Worm (Caenorhabditis elegans): ENCODE data around the gene F43C11.6.

F43C11.6 gene

DNA sequence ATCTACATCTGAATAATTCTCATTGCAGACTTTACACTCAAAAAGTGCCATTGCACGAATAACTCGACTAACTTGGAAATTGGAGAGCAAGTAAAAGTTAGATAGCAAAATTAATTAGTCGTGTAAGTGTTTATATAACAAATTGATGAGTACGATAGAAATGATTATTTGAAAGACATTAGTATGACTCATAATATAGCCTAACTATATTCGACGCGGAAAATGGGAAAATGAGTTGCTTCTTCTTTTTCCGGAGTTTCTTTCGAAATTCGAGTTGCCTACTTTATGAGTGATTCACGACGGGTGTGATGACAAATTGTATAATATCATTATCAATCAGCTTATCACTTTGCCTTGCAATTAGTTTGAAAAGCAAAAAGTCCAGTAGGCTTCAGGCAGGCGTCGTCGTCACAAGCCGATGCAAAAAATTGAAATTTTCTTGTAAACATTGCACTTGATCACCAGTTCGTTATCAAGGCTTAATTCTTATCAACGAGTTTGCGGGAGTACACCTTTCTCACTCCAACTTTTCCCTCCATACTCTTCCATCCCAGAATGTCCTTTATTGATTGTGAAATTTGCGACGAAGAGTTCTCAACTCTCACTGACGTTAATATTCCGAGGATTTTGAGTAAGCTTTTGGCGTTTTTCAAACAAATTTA is 19.2 kb upstream of the F43C11.6 start, which contains the start of the genes ZK1240.6 and ZK1240.2:
TSS of gene ZK1240.6 (minus strand) at position 51 of the 662 bp plus-strand sequence.
TSS of gene ZK1240.2 (plus strand) at position 520 of the 662 bp plus-strand sequence.
- TF ChIP-seq zag-1 (tag; optimal IDR thresholded peaks at IDR 0.05), result no peak
- no peak for TF ChIP-seq aly-2 (tag; optimal IDR thresholded peaks at IDR 0.05)
- TF ChIP-seq jun-1 (tag; optimal IDR thresholded peaks at IDR 0.05), result peak; percentile 50
- no peak for TF ChIP-seq ceh-82 (tag; optimal IDR thresholded peaks at IDR 0.05)
- TF ChIP-seq lin-39 (tag; optimal IDR thresholded peaks at IDR 0.05), result no peak
- TF ChIP-seq fos-1 (tag; optimal IDR thresholded peaks at IDR 0.05), result no peak
- TF ChIP-seq sea-2 (GFP tag; optimal IDR thresholded peaks at IDR 0.05), result no peak
- TF ChIP-seq nhr-67 (tag; optimal IDR thresholded peaks at IDR 0.05), result no peak
- TF ChIP-seq nhr-77 (tag; optimal IDR thresholded peaks at IDR 0.05), result no peak
- no peak for TF ChIP-seq fkh-2 (tag; optimal IDR thresholded peaks at IDR 0.05)
- TF ChIP-seq hmg-11 (tag; optimal IDR thresholded peaks at IDR 0.05), result no peak
- no peak for TF ChIP-seq ama-1 (optimal IDR thresholded peaks at IDR 0.05)
- no peak for TF ChIP-seq nhr-23 (tag; optimal IDR thresholded peaks at IDR 0.05)
- TF ChIP-seq pqm-1 (tag; optimal IDR thresholded peaks at IDR 0.05), result peak; percentile 46
- TF ChIP-seq elt-3 (tag; optimal IDR thresholded peaks at IDR 0.05), result no peak
- TF ChIP-seq unc-62 (GFP tag; optimal IDR thresholded peaks at IDR 0.05), result no peak
- no peak for TF ChIP-seq R02D3.7 (tag; optimal IDR thresholded peaks at IDR 0.05)
- no peak for TF ChIP-seq egl-27 (tag; optimal IDR thresholded peaks at IDR 0.05)
- no peak for TF ChIP-seq nhr-11 (tag; optimal IDR thresholded peaks at IDR 0.05)
- no peak for TF ChIP-seq mdl-1 (tag; optimal IDR thresholded peaks at IDR 0.05)
- peak; percentile 93 for TF ChIP-seq elt-2 (tag; optimal IDR thresholded peaks at IDR 0.05)
- TF ChIP-seq nhr-12 (tag; optimal IDR thresholded peaks at IDR 0.05), result no peak
- TF ChIP-seq pha-4 (tag; optimal IDR thresholded peaks at IDR 0.05), result peak; percentile 24
- no peak for TF ChIP-seq ztf-4 (tag; optimal IDR thresholded peaks at IDR 0.05)
- TF ChIP-seq elt-1 (tag; optimal IDR thresholded peaks at IDR 0.05), result no peak
- no peak for TF ChIP-seq nhr-43 (tag; optimal IDR thresholded peaks at IDR 0.05; ENCODE audit: poor library complexity, severe bottlenecking)
- TF ChIP-seq ceh-28 (tag; optimal IDR thresholded peaks at IDR 0.05), result no peak

DNA sequence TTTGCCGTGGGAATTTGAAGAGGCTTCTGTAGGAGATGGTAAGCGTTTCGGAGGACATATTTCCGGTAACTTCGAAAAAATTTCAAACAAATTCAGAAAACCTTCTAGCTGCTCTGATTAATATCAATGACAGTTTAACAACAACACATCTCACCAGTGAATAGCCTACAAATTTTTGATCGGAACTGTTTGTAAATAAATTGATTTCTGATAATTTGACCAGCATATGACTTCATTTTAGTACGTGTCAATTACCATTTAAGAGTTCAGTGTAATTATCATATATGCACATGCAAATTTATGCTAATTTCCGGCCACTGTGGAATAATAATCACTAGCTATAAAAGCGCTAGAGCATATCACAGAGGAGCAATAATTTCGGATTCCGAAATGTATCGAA is 17.3 kb upstream of the F43C11.6 start, which contains the start of gene ZK1240.11:
TSS of gene ZK1240.11 (plus strand) at position 301 of the 400 bp plus-strand sequence.
- no peak for TF ChIP-seq ceh-16 (tag; optimal IDR thresholded peaks at IDR 0.05)
- TF ChIP-seq lin-39 (tag; optimal IDR thresholded peaks at IDR 0.05), result no peak
- no peak for TF ChIP-seq unc-62 (GFP tag; optimal IDR thresholded peaks at IDR 0.05)
- TF ChIP-seq jun-1 (tag; optimal IDR thresholded peaks at IDR 0.05), result no peak

DNA sequence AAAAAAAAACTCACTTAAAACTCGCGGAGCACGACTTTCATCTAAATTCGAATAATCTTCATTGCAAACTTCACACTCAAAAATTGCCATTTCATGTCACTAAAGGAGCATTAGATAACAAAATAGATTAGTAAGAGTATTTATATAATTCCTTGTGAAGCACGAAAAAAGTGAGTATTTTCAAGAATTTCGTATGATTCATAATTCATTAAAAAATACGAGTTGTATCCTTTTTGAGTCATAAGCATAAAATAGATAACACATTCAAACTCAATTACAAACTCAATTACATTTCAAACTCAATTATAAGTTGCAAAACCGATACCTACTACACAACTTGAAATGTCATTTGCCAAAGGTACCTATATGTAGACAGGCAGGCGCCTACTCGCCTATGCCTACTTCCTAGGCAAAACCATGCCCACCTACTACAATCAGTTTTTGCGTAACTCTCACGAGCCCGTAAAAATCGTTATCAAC is 13.2 kb upstream of the F43C11.6 start, which contains the start of the genes ZK1240.8 and ZK1240.1:
TSS of gene ZK1240.8 (minus strand) at position 101 of the 480 bp plus-strand sequence.
TSS of gene ZK1240.1 (plus strand) at position 430 of the 480 bp plus-strand sequence.
- no peak for TF ChIP-seq nhr-25 (tag; optimal IDR thresholded peaks at IDR 0.05)
- TF ChIP-seq nhr-76 (tag; optimal IDR thresholded peaks at IDR 0.05), result no peak
- TF ChIP-seq elt-1 (tag; optimal IDR thresholded peaks at IDR 0.05), result no peak
- no peak for TF ChIP-seq R02D3.7 (tag; optimal IDR thresholded peaks at IDR 0.05)
- no peak for TF ChIP-seq pha-4 (tag; optimal IDR thresholded peaks at IDR 0.05)

DNA sequence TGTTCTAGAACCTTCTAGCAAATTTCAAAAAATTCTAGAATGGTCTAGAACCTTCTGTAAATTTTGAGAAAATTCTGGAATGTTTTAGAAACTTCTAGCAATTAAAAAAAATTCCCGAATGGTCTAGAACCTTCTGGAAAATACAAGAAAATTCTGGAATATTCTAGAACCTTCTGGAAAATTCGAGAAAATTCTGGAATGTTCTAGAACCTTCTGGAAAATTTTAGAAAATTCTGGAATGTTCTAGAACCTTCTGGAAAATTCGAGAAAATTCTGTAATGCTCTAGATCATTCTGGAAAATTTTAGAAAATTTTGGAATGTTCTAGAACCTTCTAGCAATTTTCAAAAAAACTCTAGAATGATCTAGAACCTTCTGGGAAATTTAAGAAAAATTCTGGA is 11.8 kb upstream of the F43C11.6 start:
- TF ChIP-seq elt-1 (tag; optimal IDR thresholded peaks at IDR 0.05) (no peak), ZK546.5 (tag; optimal IDR thresholded peaks at IDR 0.05) (no peak)

DNA sequence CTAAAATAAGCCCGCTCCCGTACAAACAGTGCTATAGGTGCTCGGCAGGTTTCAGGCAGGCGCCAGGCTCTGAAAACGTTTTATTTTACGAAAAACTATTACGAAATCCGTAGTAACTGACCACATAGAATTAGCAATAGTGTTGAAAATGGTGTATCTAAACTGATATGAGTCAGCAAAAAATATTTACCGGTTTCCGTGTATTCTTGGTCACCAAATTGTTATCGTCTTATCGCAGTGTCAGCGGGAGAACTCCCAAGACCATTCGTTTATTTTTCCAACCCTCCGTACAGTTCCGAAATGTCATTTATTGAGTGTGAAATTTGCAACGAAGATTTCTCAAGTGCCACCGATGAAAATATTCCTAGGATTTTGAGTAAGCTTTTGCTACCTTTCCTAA is 10.0 kb upstream of the F43C11.6 start, which contains the start of gene F43C11.8:
TSS of gene F43C11.8 (plus strand) at position 301 of the 400 bp plus-strand sequence.
- TF ChIP-seq tbx-2 (tag; optimal IDR thresholded peaks at IDR 0.05), result no peak
- no peak for TF ChIP-seq nhr-237 (tag; optimal IDR thresholded peaks at IDR 0.05)
- TF ChIP-seq sea-2 (GFP tag; optimal IDR thresholded peaks at IDR 0.05), result no peak
- no peak for TF ChIP-seq mdl-1 (tag; optimal IDR thresholded peaks at IDR 0.05)
- TF ChIP-seq mml-1 (tag; optimal IDR thresholded peaks at IDR 0.05), result no peak
- TF ChIP-seq ceh-16 (tag; optimal IDR thresholded peaks at IDR 0.05), result no peak
- TF ChIP-seq pqm-1 (tag; optimal IDR thresholded peaks at IDR 0.05), result no peak
